Fruit fly (Drosophila melanogaster) S2 (cell line): ENCODE data around the gene beta-Man.

Experiments used
- CG8478 ChIP-seq: fragments of >200 bp; optimal IDR thresholded peaks from 2 replicates; lab custom pipeline; 2018
- CTCF ChIP-seq, 2 experiments: fragments of >200 bp; optimal IDR thresholded peaks; 2 replicates each; lab custom pipeline; 2018

Gene beta-Man

DNA sequence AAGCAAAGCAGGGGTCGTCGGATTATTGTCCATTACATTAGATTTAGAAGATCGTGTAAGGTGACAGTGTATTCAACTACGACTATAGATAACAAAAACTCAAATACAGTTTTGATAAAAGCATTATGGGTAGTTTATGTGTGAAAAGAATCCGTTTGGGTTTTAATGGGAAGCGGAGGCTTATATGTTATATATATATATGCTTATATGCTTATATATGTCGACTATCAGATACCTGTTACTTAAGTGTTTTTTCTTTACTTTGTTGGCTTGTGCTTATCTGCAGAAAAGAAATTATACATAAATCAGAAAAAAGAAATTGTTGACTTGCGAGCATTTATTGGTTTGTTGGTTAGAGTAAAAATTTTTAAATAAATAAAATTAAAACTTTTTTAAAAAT is 55.9 kb downstream of the beta-Man start, which contains the start of gene CG14644:
CG14644 (minus strand) TSS at position 101 of the 400 bp plus-strand sequence.
- TF ChIP-seq CG8478 (lab: Kevin White, UChicago) (no peak), CTCF (optimal IDR thresholded peaks at IDR 0.05; lab: Kevin White, UChicago) (no peak)
